Worm (Caenorhabditis elegans) whole organism, mixed stage, embryonic: ENCODE data around the gene B0303.14.

Source experiments
- M03D4.4 ChIP-seq: sonication (generic microtip); optimal IDR thresholded peaks from 2 replicates; lab custom pipeline; 2017; ENCODE audit warnings: mild to moderate bottlenecking, missing genetic modification characterization, missing compliant biosample characterization
- bed-3 ChIP-seq: fragments of 200-800 bp; sonication (Bioruptor generic); optimal IDR thresholded peaks from 3 replicates; lab custom pipeline; 2018; ENCODE audit warnings: mild to moderate bottlenecking, missing genetic modification characterization, moderate library complexity, missing compliant biosample characterization
- blmp-1 ChIP-seq: fragments of 150-350 bp; optimal IDR thresholded peaks from 2 replicates; lab custom pipeline; 2014; ENCODE audit warnings: missing biosample characterization, missing genetic modification characterization
- ceh-39 ChIP-seq: fragments of 150-350 bp; optimal IDR thresholded peaks from 2 replicates; lab custom pipeline; 2014; ENCODE audit warnings: missing biosample characterization, missing genetic modification characterization
- ceh-43 ChIP-seq: fragments of 200-800 bp; sonication (Bioruptor generic); optimal IDR thresholded peaks from 2 replicates; lab custom pipeline; 2018; ENCODE audit warnings: mild to moderate bottlenecking, missing genetic modification characterization, moderate library complexity, missing compliant biosample characterization
- ceh-83 ChIP-seq: fragments of 200-800 bp; sonication (Bioruptor generic); optimal IDR thresholded peaks from 2 replicates; lab custom pipeline; 2018; ENCODE audit warnings: mild to moderate bottlenecking, missing genetic modification characterization, missing compliant biosample characterization
- ces-1 ChIP-seq: fragments of 150-350 bp; optimal IDR thresholded peaks from 2 replicates; lab custom pipeline; 2014; ENCODE audit warnings: missing biosample characterization, missing genetic modification reagents, missing genetic modification characterization
- cnd-1 ChIP-seq: fragments of 200-800 bp; sonication (Bioruptor generic); optimal IDR thresholded peaks from 2 replicates; lab custom pipeline; 2018; ENCODE audit warnings: mild to moderate bottlenecking, missing genetic modification characterization, missing compliant biosample characterization
- elt-1 ChIP-seq: sonication (generic microtip); optimal IDR thresholded peaks from 2 replicates; lab custom pipeline; 2017; ENCODE audit warnings: missing genetic modification characterization, mild to moderate bottlenecking, missing compliant biosample characterization, antibody characterized with exemption, moderate library complexity, borderline replicate concordance; ENCODE audit not compliant: insufficient read depth
- elt-3 ChIP-seq: fragments of 150-350 bp; optimal IDR thresholded peaks from 2 replicates; lab custom pipeline; 2014; ENCODE audit warnings: missing biosample characterization, missing genetic modification characterization
- flh-1 ChIP-seq: fragments of 200-800 bp; sonication (Bioruptor generic); optimal IDR thresholded peaks from 2 replicates; lab custom pipeline; 2018; ENCODE audit warnings: mild to moderate bottlenecking, missing genetic modification characterization, moderate library complexity, missing compliant biosample characterization
- ham-2 ChIP-seq: fragments of 200-800 bp; sonication (Bioruptor generic); optimal IDR thresholded peaks from 2 replicates; lab custom pipeline; 2018; ENCODE audit warnings: mild to moderate bottlenecking, missing genetic modification characterization, missing compliant biosample characterization
- hlh-1 ChIP-seq: fragments of 150-350 bp; optimal IDR thresholded peaks from 2 replicates; lab custom pipeline; 2014; ENCODE audit warnings: missing biosample characterization, missing genetic modification reagents, missing genetic modification characterization
- lin-13 ChIP-seq: fragments of 150-350 bp; optimal IDR thresholded peaks from 2 replicates; lab custom pipeline; 2014; ENCODE audit warnings: missing biosample characterization, missing genetic modification characterization
- lin-32 ChIP-seq: fragments of 200-800 bp; sonication (Bioruptor generic); optimal IDR thresholded peaks from 2 replicates; lab custom pipeline; 2018; ENCODE audit warnings: mild to moderate bottlenecking, missing genetic modification characterization, missing compliant biosample characterization
- lsy-2 ChIP-seq: fragments of 150-350 bp; optimal IDR thresholded peaks from 2 replicates; lab custom pipeline; 2014; ENCODE audit warnings: missing biosample characterization, missing genetic modification characterization
- mab-5 ChIP-seq: fragments of 150-350 bp; optimal IDR thresholded peaks from 2 replicates; lab custom pipeline; 2014; ENCODE audit warnings: missing biosample characterization, missing genetic modification characterization
- mls-2 ChIP-seq: sonication (generic microtip); optimal IDR thresholded peaks from 2 replicates; lab custom pipeline; 2016; ENCODE audit warnings: mild to moderate bottlenecking, missing genetic modification characterization, moderate library complexity, missing compliant biosample characterization
- nhr-12 ChIP-seq: fragments of 150-350 bp; optimal IDR thresholded peaks from 2 replicates; lab custom pipeline; 2014; ENCODE audit warnings: missing biosample characterization, missing genetic modification characterization
- nhr-2 ChIP-seq: fragments of 150-350 bp; optimal IDR thresholded peaks from 2 replicates; lab custom pipeline; 2014; ENCODE audit warnings: missing biosample characterization, missing genetic modification characterization
- nhr-237 ChIP-seq: fragments of 150-350 bp; optimal IDR thresholded peaks from 2 replicates; lab custom pipeline; 2014; ENCODE audit warnings: missing biosample characterization, missing genetic modification characterization
- nhr-28 ChIP-seq: fragments of 150-350 bp; optimal IDR thresholded peaks from 2 replicates; lab custom pipeline; 2014; ENCODE audit warnings: missing biosample characterization, missing genetic modification characterization
- nhr-76 ChIP-seq: sonication (generic microtip); optimal IDR thresholded peaks from 2 replicates; lab custom pipeline; 2017; ENCODE audit warnings: missing biosample characterization, missing genetic modification characterization
- pha-4 ChIP-seq: fragments of 150-350 bp; optimal IDR thresholded peaks from 2 replicates; lab custom pipeline; 2018; ENCODE audit warnings: missing biosample characterization, missing genetic modification reagents, missing genetic modification characterization
- sem-2 ChIP-seq: fragments of 200-800 bp; sonication (Bioruptor generic); optimal IDR thresholded peaks from 2 replicates; lab custom pipeline; 2018; ENCODE audit warnings: mild to moderate bottlenecking, missing genetic modification characterization, missing compliant biosample characterization
- snpc-4 ChIP-seq: fragments of 150-350 bp; optimal IDR thresholded peaks from 2 replicates; lab custom pipeline; 2014; ENCODE audit warnings: missing biosample characterization, missing genetic modification characterization
- tbx-8 ChIP-seq: fragments of 200-800 bp; sonication (Bioruptor generic); optimal IDR thresholded peaks from 2 replicates; lab custom pipeline; 2018; ENCODE audit warnings: mild to moderate bottlenecking, missing genetic modification characterization, moderate library complexity, missing compliant biosample characterization
- unc-39 ChIP-seq: fragments of 150-350 bp; optimal IDR thresholded peaks from 2 replicates; lab custom pipeline; 2014; ENCODE audit warnings: missing biosample characterization, missing genetic modification characterization
- unc-62 ChIP-seq: fragments of 150-350 bp; optimal IDR thresholded peaks from 2 replicates; lab custom pipeline; 2014; ENCODE audit warnings: missing biosample characterization, missing genetic modification reagents, missing genetic modification characterization
- zip-8 ChIP-seq: fragments of 150-350 bp; optimal IDR thresholded peaks from 2 replicates; lab custom pipeline; 2014; ENCODE audit warnings: missing biosample characterization, missing genetic modification characterization
- ztf-11 ChIP-seq: fragments of 150-350 bp; optimal IDR thresholded peaks from 2 replicates; lab custom pipeline; 2014; ENCODE audit warnings: missing biosample characterization, missing genetic modification characterization

The B0303.14 gene

DNA sequence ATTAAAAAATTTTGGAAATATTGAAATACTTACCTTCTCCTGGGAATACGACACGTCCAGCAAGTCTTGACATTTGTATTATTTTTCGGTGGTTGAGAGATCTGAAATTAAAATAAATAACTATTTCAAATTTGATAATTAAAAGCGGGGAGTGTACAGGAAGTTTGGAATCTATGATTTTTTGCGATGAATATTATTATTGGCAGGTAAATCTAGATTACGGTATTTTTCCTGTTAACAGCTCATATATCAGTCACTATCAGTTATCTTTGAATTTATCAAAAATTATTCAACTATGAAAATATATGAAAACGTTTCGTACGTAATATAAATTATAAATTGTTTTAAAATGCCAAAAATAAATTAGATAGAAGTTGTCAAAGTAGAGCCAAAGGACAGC lies at the start of gene B0303.14:
TSS of gene B0303.14 (minus strand) at position 101 of the 400 bp plus-strand sequence.
- no peak for TF ChIP-seq tbx-8
- no peak for TF ChIP-seq M03D4.4
- TF ChIP-seq ztf-11, result no peak
- no peak for TF ChIP-seq nhr-237 (tag; lab: Kevin White, UChicago)
- TF ChIP-seq nhr-28, result no peak
- TF ChIP-seq nhr-76 (tag; lab: Kevin White, UChicago), result no peak
- TF ChIP-seq elt-1 (tag; lab: Kevin White, UChicago), result no peak
- TF ChIP-seq ceh-39 (tag; lab: Kevin White, UChicago), result no peak
- no peak for TF ChIP-seq unc-62 (GFP tag; lab: Kevin White, UChicago)
- no peak for TF ChIP-seq snpc-4 (tag; lab: Kevin White, UChicago)
- TF ChIP-seq elt-3 (tag; lab: Kevin White, UChicago), result no peak
- no peak for TF ChIP-seq mls-2 (tag; lab: Kevin White, UChicago)
- no peak for TF ChIP-seq bed-3
- no peak for TF ChIP-seq ceh-43 (GFP tag; lab: Kevin White, UChicago)
- TF ChIP-seq mab-5 (tag; lab: Kevin White, UChicago), result no peak
- no peak for TF ChIP-seq pha-4 (tag; lab: Kevin White, UChicago)
- TF ChIP-seq, all 35 proteins: peak for 0

DNA sequence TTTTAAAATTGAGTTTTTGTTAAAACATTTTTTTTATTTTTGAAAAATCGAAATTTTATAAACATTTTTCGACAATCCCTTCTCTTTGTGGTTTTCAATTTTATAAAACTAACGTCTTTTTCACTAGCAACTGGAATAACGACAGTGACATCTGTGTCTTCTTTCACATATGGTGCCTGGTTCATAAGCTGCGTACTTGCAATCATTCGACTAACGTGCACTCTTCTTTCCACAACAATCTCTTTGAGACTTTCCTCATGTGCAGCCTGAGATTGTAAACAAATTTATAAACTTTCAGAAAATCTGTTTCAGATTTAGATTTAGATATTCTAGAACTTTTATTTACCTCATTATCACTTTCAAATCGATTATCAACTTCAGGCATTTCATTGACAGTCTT lies 49.0 kb upstream of the B0303.14 start:
- TF ChIP-seq lin-32 (GFP tag; lab: Kevin White, UChicago), result no peak
- TF ChIP-seq cnd-1, result no peak
- TF ChIP-seq zip-8 (tag; lab: Kevin White, UChicago), result no peak
- no peak for TF ChIP-seq nhr-12
- TF ChIP-seq pha-4 (tag; lab: Kevin White, UChicago), result no peak
- no peak for TF ChIP-seq ceh-83
- TF ChIP-seq mls-2 (tag; lab: Kevin White, UChicago), result no peak
- no peak for TF ChIP-seq tbx-8
- TF ChIP-seq ces-1, result no peak
- TF ChIP-seq flh-1 (GFP tag; lab: Kevin White, UChicago), result no peak
- no peak for TF ChIP-seq sem-2 (GFP tag; lab: Kevin White, UChicago)
- no peak for TF ChIP-seq hlh-1 (tag; lab: Kevin White, UChicago)
- TF ChIP-seq lin-13, result no peak
- no peak for TF ChIP-seq unc-39 (tag; lab: Kevin White, UChicago)
- TF ChIP-seq nhr-76 (tag; lab: Kevin White, UChicago), result no peak

- TF ChIP-seq ceh-39 (tag; lab: Kevin White, UChicago) (no peak), nhr-76 (tag; lab: Kevin White, UChicago) (no peak)
Observed at ce11 chrIII:8763111-8763510, 47.1 kb upstream of the B0303.14 start.

DNA sequence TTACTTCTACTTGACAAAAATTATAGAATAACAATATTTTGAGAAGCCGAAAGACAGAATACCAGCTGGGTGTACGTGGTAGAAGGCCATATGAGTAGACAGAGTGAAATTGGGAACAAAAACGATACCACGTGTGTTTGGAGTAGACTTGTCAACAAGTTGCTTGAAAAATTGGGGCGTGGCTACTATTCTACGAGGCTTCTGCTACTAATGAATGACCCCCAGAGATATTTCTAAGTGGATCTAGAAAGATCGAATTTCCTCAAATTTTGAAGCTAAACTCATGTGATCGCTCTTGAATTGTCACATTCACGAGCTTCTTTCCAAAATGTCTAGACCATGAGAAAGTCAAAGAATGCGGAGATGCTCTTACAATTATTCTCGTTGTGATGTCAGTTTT lies 46.0 kb upstream of the B0303.14 start:
- TF ChIP-seq bed-3 (no peak), pha-4 (tag; lab: Kevin White, UChicago) (no peak), nhr-76 (tag; lab: Kevin White, UChicago) (no peak), ceh-43 (GFP tag; lab: Kevin White, UChicago) (no peak), ztf-11 (no peak), nhr-12 (no peak), M03D4.4 (no peak), lsy-2 (tag; lab: Kevin White, UChicago) (no peak), cnd-1 (no peak), sem-2 (GFP tag; lab: Kevin White, UChicago) (no peak), ham-2 (GFP tag; lab: Kevin White, UChicago) (no peak), nhr-2 (tag; lab: Kevin White, UChicago) (no peak), mls-2 (tag; lab: Kevin White, UChicago) (no peak), elt-3 (tag; lab: Kevin White, UChicago) (no peak)

ce11 chrIII:8761040-8761654 lies 45.2 kb upstream of the B0303.14 start, which contains the start of gene aak-1:
Gene aak-1 (minus strand): TSS chrIII:8761090.
- TF ChIP-seq blmp-1 (tag; lab: Kevin White, UChicago) (no peak), ztf-11 (no peak), ceh-39 (tag; lab: Kevin White, UChicago) (no peak)
